Worm (Caenorhabditis elegans): ENCODE results near the gene pipp-4P.
"Not testable (repeated sequence)": the region's sequence is repeated elsewhere in the genome, so short reads cannot be mapped to it uniquely, and the experiment has no call there.

ce11 chrIII:2836742-2837416 lies 17.8 kb downstream of the pipp-4P start:
- TF ChIP-seq lin-39 (tag; optimal IDR thresholded peaks at IDR 0.05); nhr-20 (tag; optimal IDR thresholded peaks at IDR 0.05); efl-1 (optimal IDR thresholded peaks at IDR 0.05); efl-1 (GFP tag; optimal IDR thresholded peaks at IDR 0.05 in 1 of 2); elt-3 (tag; optimal IDR thresholded peaks at IDR 0.05); pqm-1 (tag; optimal IDR thresholded peaks at IDR 0.05); ceh-82 (tag; optimal IDR thresholded peaks at IDR 0.05); blmp-1 (tag; optimal IDR thresholded peaks at IDR 0.05); swsn-7 (tag; optimal IDR thresholded peaks at IDR 0.05); pag-3 (tag; optimal IDR thresholded peaks at IDR 0.05; ENCODE audit: borderline replicate concordance, insufficient read depth); nhr-11 (tag; optimal IDR thresholded peaks at IDR 0.05); nhr-237 (tag; optimal IDR thresholded peaks at IDR 0.05); ama-1 (optimal IDR thresholded peaks at IDR 0.05); nhr-77 (tag; optimal IDR thresholded peaks at IDR 0.05); nhr-76 (tag; optimal IDR thresholded peaks at IDR 0.05): not testable (repeated sequence)

All from whole organism, L1 larva.